Fruit fly (Drosophila melanogaster) whole organism, embryonic: ENCODE data around the gene CG43755.

Experiments used
- Adf1 ChIP-seq: fragments of 200-800 bp; sonication (Bioruptor generic); IDR thresholded peaks from 2 replicates; pipeline ENCODE4 v1.3.6; 2022; ENCODE audit warnings: missing biosample characterization, missing genetic modification characterization
- Bgb ChIP-seq: fragments of 200-800 bp; sonication (Bioruptor generic); IDR thresholded peaks from 2 replicates; pipeline ENCODE4 v1.3.6; 2022; ENCODE audit warnings: missing biosample characterization, missing genetic modification characterization; ENCODE audit not compliant: partially characterized antibody
- Bteb2 ChIP-seq: fragments of 200-800 bp; sonication (Bioruptor generic); optimal IDR thresholded peaks from 2 replicates; lab custom pipeline; 2016; ENCODE audit warnings: missing biosample characterization, missing genetic modification characterization
- CG12391 ChIP-seq: fragments of 200-800 bp; sonication (Bioruptor generic); optimal IDR thresholded peaks from 3 replicates; lab custom pipeline; 2018; ENCODE audit warnings: missing biosample characterization, mild to moderate bottlenecking, missing genetic modification characterization, moderate library complexity
- CG12744 ChIP-seq: fragments of 200-800 bp; sonication (Bioruptor generic); optimal IDR thresholded peaks from 2 replicates; lab custom pipeline; 2016; ENCODE audit warnings: missing biosample characterization, missing genetic modification characterization
- CG13123 ChIP-seq: fragments of 200-800 bp; sonication (Bioruptor generic); optimal IDR thresholded peaks from 2 replicates; lab custom pipeline; 2016; ENCODE audit warnings: missing biosample characterization, missing genetic modification characterization
- CG13287 ChIP-seq: fragments of 200-800 bp; sonication (Bioruptor generic); IDR thresholded peaks from 2 replicates; pipeline ENCODE4 v1.3.6; 2022; ENCODE audit warnings: missing biosample characterization, missing genetic modification characterization; ENCODE audit not compliant: partially characterized antibody
- CG13624 ChIP-seq: fragments of 200-800 bp; sonication (Bioruptor generic); optimal IDR thresholded peaks from 2 replicates; lab custom pipeline; 2016; ENCODE audit warnings: missing biosample characterization, missing genetic modification characterization
- CG14441 ChIP-seq: fragments of 200-800 bp; sonication (Bioruptor generic); IDR thresholded peaks from 2 replicates; pipeline ENCODE4 v1.3.6; 2022; ENCODE audit warnings: missing biosample characterization, missing genetic modification characterization
- CG14710 ChIP-seq: fragments of 200-800 bp; sonication (Bioruptor generic); optimal IDR thresholded peaks from 3 replicates; lab custom pipeline; 2019; ENCODE audit warnings: missing biosample characterization, mild to moderate bottlenecking, missing genetic modification characterization, moderate library complexity
- CG17802 ChIP-seq: fragments of 200-800 bp; sonication (Bioruptor generic); optimal IDR thresholded peaks from 2 replicates; lab custom pipeline; 2018; ENCODE audit warnings: missing biosample characterization, mild to moderate bottlenecking, missing genetic modification characterization, moderate library complexity
- CG2202 ChIP-seq: fragments of 200-800 bp; sonication (Bioruptor generic); optimal IDR thresholded peaks from 2 replicates; lab custom pipeline; 2018; ENCODE audit warnings: missing biosample characterization, mild to moderate bottlenecking, missing genetic modification characterization
- CG31224 ChIP-seq: fragments of 200-800 bp; sonication (Bioruptor generic); IDR thresholded peaks from 2 replicates; pipeline ENCODE4 v1.3.6; 2022; ENCODE audit warnings: missing biosample characterization, missing genetic modification characterization
- CG34376 ChIP-seq: fragments of 200-800 bp; sonication (Bioruptor generic); optimal IDR thresholded peaks from 2 replicates; lab custom pipeline; 2018; ENCODE audit warnings: missing biosample characterization, mild to moderate bottlenecking, missing genetic modification characterization
- CG3726 ChIP-seq: fragments of 200-800 bp; sonication (Bioruptor generic); IDR thresholded peaks from 3 replicates; pipeline ENCODE4, ENCODE4 v1.3.6; 2022; ENCODE audit warnings: missing biosample characterization, missing genetic modification characterization
- CG3838 ChIP-seq: fragments of 200-800 bp; sonication (Bioruptor generic); optimal IDR thresholded peaks from 3 replicates; lab custom pipeline; 2016; ENCODE audit warnings: missing biosample characterization, missing genetic modification characterization
- CG4820 ChIP-seq: fragments of 200-800 bp; sonication (Bioruptor generic); optimal IDR thresholded peaks from 3 replicates; lab custom pipeline; 2016; ENCODE audit warnings: missing biosample characterization, missing genetic modification characterization
- CG5953 ChIP-seq: fragments of 200-800 bp; sonication (Bioruptor generic); IDR thresholded peaks from 2 replicates; pipeline ENCODE4 v1.3.6; 2022; ENCODE audit warnings: missing biosample characterization, missing genetic modification characterization
- CG7357 ChIP-seq: fragments of 200-800 bp; sonication (Bioruptor generic); IDR thresholded peaks from 3 replicates; pipeline ENCODE4 v1.3.6; 2022; ENCODE audit warnings: missing biosample characterization, missing genetic modification characterization
- CG7963 ChIP-seq: fragments of 200-800 bp; sonication (Bioruptor generic); IDR thresholded peaks from 3 replicates; pipeline ENCODE4 v1.3.6; 2022; ENCODE audit warnings: missing biosample characterization, missing genetic modification characterization; ENCODE audit not compliant: partially characterized antibody
- CG8290 ChIP-seq, 3 experiments: fragments of 200-800 bp; sonication (Bioruptor generic); optimal IDR thresholded peaks; 2 replicates each; lab custom pipeline; 2016 to 2019; ENCODE audit warnings: missing biosample characterization in 3 of 3, missing genetic modification characterization in 3 of 3, mild to moderate bottlenecking in 2 of 3, moderate library complexity in 1 of 3
- CG9727 ChIP-seq: fragments of 200-800 bp; sonication (Bioruptor generic); optimal IDR thresholded peaks from 3 replicates; lab custom pipeline; 2017; ENCODE audit warnings: missing biosample characterization, mild to moderate bottlenecking, missing genetic modification characterization
- CG9797 ChIP-seq: fragments of 200-800 bp; sonication (Bioruptor generic); optimal IDR thresholded peaks from 3 replicates; lab custom pipeline; 2018; ENCODE audit warnings: missing biosample characterization, mild to moderate bottlenecking, missing genetic modification characterization
- D19A ChIP-seq: fragments of 200-800 bp; optimal IDR thresholded peaks from 3 replicates; lab custom pipeline; 2019; ENCODE audit warnings: missing biosample characterization, mild to moderate bottlenecking, missing genetic modification characterization, moderate library complexity
- Drgx ChIP-seq: fragments of 200-800 bp; sonication (Bioruptor generic); IDR thresholded peaks from 2 replicates; pipeline ENCODE4 v1.3.6; 2022; ENCODE audit warnings: missing biosample characterization, missing genetic modification characterization
- Hmx ChIP-seq: fragments of 200-800 bp; sonication (Bioruptor generic); optimal IDR thresholded peaks from 2 replicates; lab custom pipeline; 2016; ENCODE audit warnings: missing biosample characterization, missing genetic modification characterization
- Hsf ChIP-seq: fragments of 200-800 bp; sonication (Bioruptor generic); optimal IDR thresholded peaks from 3 replicates; lab custom pipeline; 2016; ENCODE audit warnings: missing biosample characterization, missing genetic modification characterization
- Max ChIP-seq: fragments of 200-800 bp; sonication (Bioruptor generic); optimal IDR thresholded peaks from 2 replicates; lab custom pipeline; 2016; ENCODE audit warnings: missing biosample characterization, mild to moderate bottlenecking, missing genetic modification characterization
- Nf-YB ChIP-seq: fragments of 200-800 bp; sonication (Bioruptor generic); optimal IDR thresholded peaks from 3 replicates; lab custom pipeline; 2019; ENCODE audit warnings: missing biosample characterization, mild to moderate bottlenecking, missing genetic modification characterization, moderate library complexity
- Optix ChIP-seq: fragments of 200-800 bp; sonication (Bioruptor generic); IDR thresholded peaks from 3 replicates; pipeline ENCODE4 v1.3.6; 2022; ENCODE audit warnings: missing biosample characterization, missing genetic modification characterization
- Sox102F ChIP-seq: fragments of 200-800 bp; sonication (Bioruptor generic); optimal IDR thresholded peaks from 2 replicates; lab custom pipeline; 2018; ENCODE audit warnings: missing biosample characterization, mild to moderate bottlenecking, missing genetic modification characterization, moderate library complexity
- Stat92E ChIP-seq, 3 experiments: fragments of >200 bp in 2 of 3; fragments of 200-800 bp in 1 of 3; sonication (Bioruptor generic) in 1 of 3; optimal IDR thresholded peaks; 2 replicates each; lab custom pipeline; 2017 to 2019; ENCODE audit warnings: missing biosample characterization in 3 of 3, missing genetic modification characterization in 3 of 3, mild to moderate bottlenecking in 1 of 3, moderate library complexity in 1 of 3
- Vsx1 ChIP-seq: fragments of 200-800 bp; sonication (Bioruptor generic); optimal IDR thresholded peaks from 2 replicates; lab custom pipeline; 2017; ENCODE audit warnings: missing biosample characterization, mild to moderate bottlenecking, missing genetic modification characterization, missing genetic modification reagents
- ash1 ChIP-seq: fragments of 200-800 bp; sonication (Bioruptor generic); optimal IDR thresholded peaks from 2 replicates; lab custom pipeline; 2018; ENCODE audit warnings: missing biosample characterization, mild to moderate bottlenecking, missing genetic modification characterization
- bbx ChIP-seq: fragments of 200-800 bp; sonication (Bioruptor generic); IDR thresholded peaks from 2 replicates; pipeline ENCODE4 v1.3.6; 2022; ENCODE audit warnings: missing biosample characterization, missing genetic modification characterization; ENCODE audit not compliant: partially characterized antibody
- btn ChIP-seq: fragments of 200-800 bp; sonication (Bioruptor generic); optimal IDR thresholded peaks from 2 replicates; lab custom pipeline; 2016; ENCODE audit warnings: missing biosample characterization, missing genetic modification characterization
- crp ChIP-seq, 2 experiments: fragments of 200-800 bp; sonication (Bioruptor generic); optimal IDR thresholded peaks; 2 replicates in 1 of 2; 3 replicates in 1 of 2; lab custom pipeline; 2017; ENCODE audit warnings: missing biosample characterization in 2 of 2, missing genetic modification characterization in 2 of 2, mild to moderate bottlenecking in 1 of 2, moderate library complexity in 1 of 2
- danr ChIP-seq: fragments of 200-800 bp; sonication (Bioruptor generic); IDR thresholded peaks from 2 replicates; pipeline ENCODE4 v1.3.6; 2022; ENCODE audit warnings: missing biosample characterization, missing genetic modification characterization
- dm ChIP-seq: fragments of 200-800 bp; sonication (Bioruptor generic); optimal IDR thresholded peaks from 3 replicates; lab custom pipeline; 2016; ENCODE audit warnings: missing biosample characterization, missing genetic modification characterization
- jigr1 ChIP-seq: fragments of 200-800 bp; sonication (Bioruptor generic); IDR thresholded peaks from 3 replicates; pipeline ENCODE4 v1.3.6; 2022; ENCODE audit warnings: missing biosample characterization, missing genetic modification characterization
- kni ChIP-seq: fragments of 200-800 bp; sonication (Bioruptor generic); optimal IDR thresholded peaks from 3 replicates; lab custom pipeline; 2017; ENCODE audit warnings: mild to moderate bottlenecking, missing biosample characterization, missing genetic modification reagents, missing genetic modification characterization
- knrl ChIP-seq: fragments of 200-800 bp; sonication (Bioruptor generic); IDR thresholded peaks from 3 replicates; pipeline ENCODE4 v1.3.6; 2022; ENCODE audit warnings: missing biosample characterization, missing genetic modification characterization; ENCODE audit not compliant: partially characterized antibody
- lov ChIP-seq, 2 experiments: fragments of 200-800 bp in 1 of 2; fragments of >200 bp in 1 of 2; sonication (Bioruptor generic) in 1 of 2; IDR thresholded peaks in 1 of 2; optimal IDR thresholded peaks in 1 of 2; 2 replicates in 1 of 2; 3 replicates in 1 of 2; pipeline versions ENCODE4 v1.3.6 to Lab custom; 2017 to 2022; ENCODE audit warnings: missing biosample characterization in 1 of 2, missing genetic modification characterization in 1 of 2
- maf-S ChIP-seq: fragments of 200-800 bp; sonication (Bioruptor generic); optimal IDR thresholded peaks from 2 replicates; lab custom pipeline; 2016; ENCODE audit warnings: missing biosample characterization, missing genetic modification characterization
- oc ChIP-seq: fragments of 200-800 bp; sonication (Bioruptor generic); optimal IDR thresholded peaks from 2 replicates; lab custom pipeline; 2018; ENCODE audit warnings: missing biosample characterization, mild to moderate bottlenecking, missing genetic modification characterization, moderate library complexity
- row ChIP-seq: fragments of 200-800 bp; sonication (Bioruptor generic); IDR thresholded peaks from 3 replicates; pipeline ENCODE4 v1.3.6; 2022; ENCODE audit warnings: missing biosample characterization, missing genetic modification characterization
- so ChIP-seq: fragments of 200-800 bp; sonication (Bioruptor generic); IDR thresholded peaks from 3 replicates; pipeline ENCODE4 v1.3.6; 2022; ENCODE audit warnings: missing biosample characterization, missing genetic modification characterization
- trem ChIP-seq: fragments of 200-800 bp; optimal IDR thresholded peaks from 3 replicates; lab custom pipeline; 2019; ENCODE audit warnings: missing biosample characterization, mild to moderate bottlenecking, missing genetic modification characterization, moderate library complexity
- vnd ChIP-seq: fragments of 200-800 bp; sonication (Bioruptor generic); IDR thresholded peaks from 3 replicates; pipeline ENCODE4 v1.3.6; 2022; ENCODE audit warnings: missing biosample characterization, missing genetic modification characterization; ENCODE audit not compliant: partially characterized antibody

Gene CG43755

dm6 chr2L:377780-378222, 48.2 kb upstream of the CG43755 start, which contains the start of gene al (continued):
- TF ChIP-seq Optix (GFP tag; lab: Robert Waterston, UW) (no peak), dm (GFP tag; lab: Kevin White, UChicago) (no peak), CG14710 (tag; lab: Kevin White, UChicago) (no peak), CG9727 (GFP tag; lab: Kevin White, UChicago) (no peak), so (GFP tag; lab: Robert Waterston, UW) (no peak), CG8290 (GFP tag; optimal IDR thresholded peaks at IDR 0.05; lab: Kevin White, UChicago) (no peak), CG8290 (tag; optimal IDR thresholded peaks at IDR 0.05; lab: Kevin White, UChicago) (no peak), Bgb (GFP tag; lab: Robert Waterston, UW) (peak; percentile 6; the same call in 1 of the 2 replicates), Bteb2 (GFP tag; lab: Kevin White, UChicago) (no peak), Vsx1 (no peak), jigr1 (GFP tag; lab: Robert Waterston, UW) (no peak), Drgx (no peak), crp (GFP tag; optimal IDR thresholded peaks at IDR 0.05; lab: Kevin White, UChicago) (no peak), CG5953 (no peak), CG4820 (no peak), CG12744 (GFP tag; lab: Kevin White, UChicago) (no peak), knrl (no peak), CG31224 (GFP tag; lab: Robert Waterston, UW) (peak; percentile 94), btn (GFP tag; lab: Kevin White, UChicago) (no peak), CG9797 (GFP tag; lab: Kevin White, UChicago) (no peak), CG7963 (GFP tag; lab: Robert Waterston, UW) (no peak), CG3726 (GFP tag; lab: Robert Waterston, UW) (no peak), CG7357 (GFP tag; lab: Robert Waterston, UW) (no peak), CG12391 (tag; lab: Kevin White, UChicago) (no peak), kni (GFP tag; lab: Kevin White, UChicago) (peak; percentile 73), maf-S (GFP tag; lab: Kevin White, UChicago) (no peak), CG17802 (tag; lab: Kevin White, UChicago) (no peak), ash1 (GFP tag; lab: Kevin White, UChicago) (peak; percentile 16), trem (tag; lab: Kevin White, UChicago) (no peak), Adf1 (peak; percentile 35; the same call in 1 of the 2 replicates), CG3838 (no peak), CG34376 (GFP tag; lab: Kevin White, UChicago) (no peak), CG13624 (GFP tag; lab: Kevin White, UChicago) (no peak), D19A (tag; lab: Kevin White, UChicago) (no peak), oc (tag; lab: Kevin White, UChicago) (peak; percentile 18), Hsf (GFP tag; lab: Kevin White, UChicago) (no peak), bbx (GFP tag; lab: Robert Waterston, UW) (no peak), Sox102F (GFP tag; lab: Kevin White, UChicago) (no peak), Max (no peak), Hmx (GFP tag; lab: Kevin White, UChicago) (no peak), vnd (GFP tag; lab: Robert Waterston, UW) (no peak), row (0 out of 3 replicates have a peak, but pooled peaks have one; percentile 14), CG13123 (GFP tag; lab: Kevin White, UChicago) (no peak), lov (optimal IDR thresholded peaks at IDR 0.05; lab: Kevin White, UChicago) (no peak), lov (GFP tag; IDR thresholded peaks at IDR 0.05; lab: Robert Waterston, UW) (no peak), danr (GFP tag; lab: Robert Waterston, UW) (no peak), CG13287 (peak; percentile 20; the same call in 1 of the 2 replicates), CG2202 (tag; lab: Kevin White, UChicago) (no peak), CG14441 (0 out of 2 replicates have a peak, but pooled peaks have one; percentile 28), Nf-YB (GFP tag; lab: Kevin White, UChicago) (peak; percentile 98), Stat92E (GFP tag; optimal IDR thresholded peaks at IDR 0.05; lab: Kevin White, UChicago) (no peak)
